Worm (Caenorhabditis elegans) whole organism, L4/young adult: ENCODE data around the gene scpl-4.
A peak's percentile ranks its signal among the peaks of the same experiment; 100 is the strongest.

Source experiments
- W03F9.2 ChIP-seq: fragments of 150-350 bp; optimal IDR thresholded peaks from 2 replicates; lab custom pipeline; 2014; ENCODE audit warnings: missing biosample characterization, missing genetic modification characterization
- dao-5 ChIP-seq: sonication (generic microtip); optimal IDR thresholded peaks from 2 replicates; lab custom pipeline; 2016; ENCODE audit warnings: missing genotype, missing genetic modification characterization, moderate library complexity, missing compliant biosample characterization
- him-1 ChIP-seq: sonication (generic microtip); optimal IDR thresholded peaks from 2 replicates; lab custom pipeline; 2016; ENCODE audit warnings: missing genotype, missing genetic modification reagents, missing genetic modification characterization, missing compliant biosample characterization

The scpl-4 gene

DNA sequence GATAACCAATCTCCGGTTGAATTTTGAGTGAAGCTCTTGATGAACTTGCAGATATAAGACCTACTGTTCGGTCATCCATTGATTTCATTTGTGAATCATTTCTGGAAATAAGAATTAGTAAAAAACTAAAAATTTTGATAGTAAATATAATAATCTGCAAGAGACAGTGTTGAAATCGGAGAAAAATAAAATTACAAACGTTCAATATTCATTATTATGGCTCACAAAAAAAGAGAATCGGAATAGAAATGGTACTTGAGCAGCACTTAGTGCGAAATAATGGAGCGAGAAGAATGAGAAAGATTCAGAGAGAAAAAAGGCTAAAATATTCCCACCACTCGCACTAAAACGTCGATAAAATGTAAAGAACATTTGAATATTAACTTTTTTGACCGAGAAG, 22.6 kb upstream of the scpl-4 start, which contains the start of gene vps-54:
TSS of gene vps-54 (minus strand) at position 101 of the 400 bp plus-strand sequence.
- TF ChIP-seq him-1 (tag; lab: Kevin White, UChicago) (no peak), W03F9.2 (tag; lab: Kevin White, UChicago) (no peak), dao-5 (no peak)

DNA sequence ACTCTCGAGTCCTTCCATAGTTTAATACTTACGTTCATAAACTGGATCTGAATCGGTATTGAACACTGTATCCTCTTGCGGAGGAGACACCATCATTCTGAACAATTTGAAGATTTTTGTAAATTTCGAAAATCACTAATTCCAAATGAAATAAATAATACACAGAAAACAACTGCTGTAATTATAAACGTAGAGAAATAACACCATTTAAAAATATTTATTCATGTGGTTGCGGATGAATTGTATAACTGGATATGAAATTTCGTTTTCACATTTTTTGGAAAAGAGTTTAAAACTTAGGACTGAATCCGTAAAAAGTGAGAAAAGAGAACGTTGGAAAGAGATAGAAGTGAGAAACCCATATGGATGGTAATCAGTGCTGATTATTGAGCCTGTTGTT, 20.7 kb upstream of the scpl-4 start, which contains the start of gene mics-1:
TSS of gene mics-1 (minus strand) at position 101 of the 400 bp plus-strand sequence.
- TF ChIP-seq W03F9.2 (tag; lab: Kevin White, UChicago), result no peak
- TF ChIP-seq dao-5, result no peak
- TF ChIP-seq him-1 (tag; lab: Kevin White, UChicago), result no peak

DNA sequence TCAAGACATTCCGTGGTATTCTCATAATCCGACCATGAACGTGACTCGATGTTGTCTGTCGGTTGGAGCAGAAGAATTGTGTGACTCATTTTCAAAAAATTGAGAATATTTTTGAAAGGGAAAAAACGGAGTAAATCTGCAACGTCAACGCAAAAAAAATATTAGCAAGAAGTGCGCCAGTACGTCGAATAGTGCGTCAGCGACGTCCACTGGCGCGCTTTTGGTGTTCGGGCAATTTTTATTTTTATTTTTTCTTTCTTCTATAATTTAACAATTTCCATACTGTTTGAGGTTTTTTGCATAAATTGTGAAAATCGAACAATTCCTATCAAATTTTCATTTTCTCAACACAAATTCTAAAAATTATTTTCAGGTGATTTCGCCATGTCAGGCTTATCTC, 20.0 kb upstream of the scpl-4 start, which contains the start of the genes erh-1 and lpd-9:
TSS of gene erh-1 (minus strand) at position 204 of the 400 bp plus-strand sequence.
TSS of gene lpd-9 (plus strand) at position 368 of the 400 bp plus-strand sequence.
- TF ChIP-seq W03F9.2 (tag; lab: Kevin White, UChicago) (peak; percentile 76), dao-5 (no peak), him-1 (tag; lab: Kevin White, UChicago) (no peak)

DNA sequence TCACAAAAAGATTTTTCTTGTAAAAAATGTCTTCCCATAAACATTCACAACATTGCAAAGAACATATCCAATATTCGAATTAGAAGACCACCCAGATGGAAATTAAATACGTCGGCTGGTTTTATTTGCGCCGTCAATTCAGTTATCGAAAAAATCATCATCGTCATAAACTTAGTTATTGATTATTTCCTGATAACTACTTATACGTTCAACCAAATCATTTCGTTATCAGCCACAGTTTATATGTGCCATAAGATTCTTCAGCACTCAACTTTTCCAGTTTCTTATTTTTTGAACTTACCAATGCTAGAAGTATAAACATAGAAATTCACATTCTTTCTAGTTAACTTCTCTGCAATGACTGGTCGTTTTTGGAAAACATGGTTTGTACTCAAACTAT, 18.3 kb upstream of the scpl-4 start:
- TF ChIP-seq him-1 (tag; lab: Kevin White, UChicago) (no peak), dao-5 (no peak), W03F9.2 (tag; lab: Kevin White, UChicago) (no peak)

DNA sequence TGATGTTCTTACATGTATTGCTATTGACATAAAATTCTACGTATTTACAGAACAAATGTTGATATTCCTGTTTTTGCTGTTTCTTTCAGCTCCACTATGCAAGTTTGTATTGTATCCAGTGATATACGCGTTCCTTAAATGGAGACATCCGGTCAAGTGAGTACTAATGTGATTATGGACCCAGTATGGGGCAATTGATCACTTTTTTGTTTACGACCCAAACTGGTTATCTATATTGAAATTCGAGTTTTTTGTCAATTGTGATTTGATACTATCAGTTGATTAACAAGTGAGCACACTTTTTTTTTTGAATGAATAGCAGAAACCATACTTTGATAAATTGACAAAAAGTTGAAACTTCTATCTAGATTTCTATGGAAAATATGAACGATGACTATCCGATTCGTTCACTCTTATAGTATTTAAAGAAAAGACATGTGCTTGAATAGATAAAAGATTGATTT, 17.0 kb upstream of the scpl-4 start, which contains the start of gene T21C9.6:
TSS of gene T21C9.6 (plus strand) at position 51 of the 464 bp plus-strand sequence.
- TF ChIP-seq him-1 (tag; lab: Kevin White, UChicago), result no peak
- TF ChIP-seq W03F9.2 (tag; lab: Kevin White, UChicago), result no peak
- TF ChIP-seq dao-5, result no peak

DNA sequence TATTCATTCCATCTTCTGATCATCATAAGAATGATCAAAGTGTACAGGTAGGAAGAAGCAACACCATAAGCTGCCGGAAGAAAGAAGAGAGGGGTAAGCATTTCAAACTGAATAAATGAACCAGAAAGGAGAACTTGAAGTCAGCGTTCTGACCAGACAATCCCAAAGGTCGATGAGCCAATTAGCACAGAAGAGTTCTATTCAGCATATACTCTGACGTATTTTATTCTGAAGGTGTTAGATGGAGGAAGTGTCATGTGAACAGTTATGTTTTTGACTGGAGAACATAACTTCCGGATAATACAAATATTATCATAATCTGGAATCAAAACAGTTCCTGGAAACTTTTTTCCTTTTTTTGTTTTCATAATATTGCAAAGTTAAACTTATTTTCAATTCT, 10.2 kb upstream of the scpl-4 start, which contains the start of gene srg-32:
TSS of gene srg-32 (minus strand) at position 101 of the 400 bp plus-strand sequence.
- TF ChIP-seq him-1 (tag; lab: Kevin White, UChicago), result no peak
- no peak for TF ChIP-seq W03F9.2 (tag; lab: Kevin White, UChicago)
- no peak for TF ChIP-seq dao-5

DNA sequence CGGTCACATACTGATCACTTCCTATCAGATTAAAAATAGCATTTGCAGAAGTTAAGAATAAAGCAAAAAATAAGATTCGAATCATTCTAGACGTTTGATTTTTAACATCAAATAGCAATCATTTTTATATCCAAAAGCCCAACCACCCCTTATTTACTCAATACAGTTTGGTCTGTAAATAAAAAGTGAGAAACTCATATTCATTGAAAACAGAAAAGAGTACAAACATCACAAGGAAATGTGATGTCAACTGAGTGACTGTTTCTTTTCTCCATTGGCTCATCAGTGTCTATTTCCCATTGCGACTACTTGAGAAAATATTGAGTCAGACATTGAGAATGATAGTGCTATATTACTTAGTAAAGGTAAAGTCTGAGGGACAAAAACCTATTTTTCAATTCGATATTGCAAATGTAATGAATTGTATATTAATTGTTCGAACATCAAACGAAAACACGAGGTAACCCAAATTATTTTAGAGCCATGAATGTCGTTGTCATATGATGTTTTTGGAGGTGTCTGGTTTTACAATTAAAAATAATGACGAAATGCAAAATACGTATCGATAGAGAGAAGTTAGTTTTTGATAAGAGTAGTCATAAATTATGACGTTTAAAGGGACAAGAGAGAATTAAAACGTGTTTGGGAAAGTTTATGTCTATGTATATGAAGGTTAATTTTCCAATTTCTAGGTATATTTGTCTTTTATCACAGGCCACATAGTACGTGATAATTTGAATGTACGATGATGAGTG, 9.0 kb upstream of the scpl-4 start, which contains the start of gene ttr-23:
TSS of gene ttr-23 (minus strand) at position 87 of the 755 bp plus-strand sequence.
- no peak for TF ChIP-seq W03F9.2 (tag; lab: Kevin White, UChicago)
- no peak for TF ChIP-seq dao-5

DNA sequence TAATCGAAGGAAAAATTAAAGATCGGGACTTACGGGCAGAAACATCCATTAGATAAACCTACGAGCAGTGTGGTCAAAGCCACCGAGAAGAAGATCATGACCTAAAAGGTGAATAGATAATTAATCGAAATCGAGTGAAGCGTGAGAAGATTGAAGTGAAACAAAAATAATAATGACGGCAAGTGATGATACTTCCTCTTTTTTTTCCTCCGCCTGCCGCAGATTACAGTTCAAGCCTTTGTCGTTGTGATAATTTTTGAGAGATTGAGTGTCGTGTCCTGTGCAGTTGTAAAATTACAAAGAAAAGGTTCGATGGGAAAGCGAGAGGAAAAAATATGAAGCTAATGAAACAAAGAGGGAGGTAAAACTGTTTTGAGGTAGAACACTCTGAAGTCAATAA, 6.4 kb upstream of the scpl-4 start, which contains the start of gene T21C9.9:
TSS of gene T21C9.9 (minus strand) at position 101 of the 400 bp plus-strand sequence.
- TF ChIP-seq dao-5, result no peak
- TF ChIP-seq him-1 (tag; lab: Kevin White, UChicago), result no peak
- no peak for TF ChIP-seq W03F9.2 (tag; lab: Kevin White, UChicago)

DNA sequence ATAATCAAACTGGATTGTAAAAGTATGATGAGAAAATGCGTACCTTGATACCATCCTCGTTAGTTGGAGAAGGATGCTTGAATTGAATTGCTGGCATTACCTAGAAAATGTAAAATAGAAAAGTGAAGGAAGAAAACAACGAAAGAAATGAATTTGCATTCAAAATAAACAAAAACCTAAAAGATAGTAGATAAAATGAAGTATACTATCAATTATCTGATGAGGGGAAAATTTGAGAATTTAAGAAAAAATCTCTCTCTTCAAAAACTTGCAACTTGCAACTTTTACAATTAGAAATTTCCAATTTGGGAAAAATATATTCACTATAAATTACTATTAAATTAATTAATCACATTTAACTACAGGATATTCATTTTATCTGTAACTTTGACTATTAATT, 4.1 kb upstream of the scpl-4 start, which contains the start of gene T21C9.11:
TSS of gene T21C9.11 (minus strand) at position 101 of the 400 bp plus-strand sequence.
- TF ChIP-seq him-1 (tag; lab: Kevin White, UChicago), result no peak

DNA sequence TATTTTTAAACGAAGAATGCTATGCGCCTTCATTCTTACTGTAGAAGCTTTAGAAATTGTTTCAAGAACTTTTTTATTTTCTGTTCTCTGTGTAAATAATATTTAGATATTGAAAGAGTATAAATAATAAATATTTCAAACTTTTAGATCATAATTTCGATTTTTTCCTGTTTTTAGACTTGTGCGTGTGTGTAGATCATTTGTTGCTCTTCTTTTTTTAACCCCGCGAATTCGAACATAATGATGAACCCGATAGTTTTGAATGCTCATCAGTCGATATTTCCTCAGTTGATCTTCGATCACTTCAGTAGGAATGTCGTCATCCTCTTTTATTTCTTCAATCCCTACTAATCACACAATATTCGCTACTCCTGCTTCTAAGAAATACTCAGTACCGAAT, 1.7 kb upstream of the scpl-4 start, which contains the start of gene T21C9.13:
TSS of gene T21C9.13 (plus strand) at position 33 of the 400 bp plus-strand sequence.
- TF ChIP-seq him-1 (tag; lab: Kevin White, UChicago) (no peak), dao-5 (no peak), W03F9.2 (tag; lab: Kevin White, UChicago) (no peak)

DNA sequence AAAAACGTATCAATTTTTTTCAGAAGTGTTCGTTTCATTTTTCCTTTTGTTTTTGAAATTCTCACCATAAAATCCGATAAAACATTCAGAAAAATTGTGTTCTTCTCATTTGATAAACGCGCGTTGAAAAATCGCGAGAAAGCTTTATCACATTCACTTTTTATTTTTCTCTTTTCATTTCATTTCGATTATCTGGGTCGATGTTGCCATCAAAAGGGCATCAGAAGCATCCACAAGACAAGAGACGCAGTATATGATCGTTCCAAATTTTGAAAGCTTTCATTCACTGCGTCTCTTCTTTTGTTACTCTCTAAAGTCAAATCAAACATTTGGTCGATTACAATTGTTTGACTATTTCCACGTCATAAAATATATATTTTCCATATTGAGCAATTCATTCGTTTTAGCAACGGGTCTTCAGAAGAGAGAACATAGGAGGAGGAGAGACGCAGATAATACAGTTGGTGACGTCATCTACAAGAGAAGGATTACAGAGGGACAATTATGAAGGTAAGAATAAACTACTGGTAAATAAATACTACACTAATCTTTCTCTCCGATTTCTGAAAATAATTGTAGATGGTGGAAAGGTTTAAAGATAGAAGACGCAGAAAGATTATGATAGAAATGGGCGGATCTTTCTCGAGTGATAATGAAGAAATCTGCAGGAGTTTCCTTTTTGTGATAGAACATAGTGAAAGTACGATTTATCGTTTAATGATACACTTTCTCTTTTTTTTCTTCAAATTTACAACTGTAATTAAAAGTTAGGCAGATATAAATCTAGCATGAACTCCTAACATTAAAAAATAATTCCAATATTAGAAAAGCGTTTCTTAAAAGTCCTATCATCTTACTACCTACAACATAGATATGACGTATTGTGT, 3.4 kb downstream of the scpl-4 start, which contains the start of gene H27A22.1:
TSS of gene H27A22.1 (plus strand) at position 505 of the 887 bp plus-strand sequence.
- TF ChIP-seq him-1 (tag; lab: Kevin White, UChicago) (no peak), dao-5 (no peak), W03F9.2 (tag; lab: Kevin White, UChicago) (no peak)

DNA sequence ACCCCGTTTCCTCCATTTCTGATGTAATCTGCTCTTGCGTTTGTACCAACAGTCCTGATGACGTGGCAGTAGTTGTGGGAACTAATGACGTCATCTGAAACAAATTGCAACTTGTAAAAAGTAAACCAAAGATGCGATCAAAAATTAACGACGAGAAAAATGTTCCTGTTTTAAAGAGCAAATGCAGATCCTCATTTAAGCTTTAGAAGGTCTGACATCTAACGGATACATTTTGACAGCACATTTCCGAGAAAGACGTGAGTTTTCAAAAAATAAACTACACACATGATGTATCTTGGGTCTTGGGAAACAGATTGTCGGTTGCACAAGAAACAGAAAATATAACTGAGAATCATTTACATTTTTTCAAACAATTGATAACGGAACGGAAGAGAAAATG, 16.6 kb downstream of the scpl-4 start, which contains the start of gene H09F14.1:
TSS of gene H09F14.1 (minus strand) at position 101 of the 400 bp plus-strand sequence.
- TF ChIP-seq him-1 (tag; lab: Kevin White, UChicago) (no peak), dao-5 (no peak), W03F9.2 (tag; lab: Kevin White, UChicago) (no peak)

DNA sequence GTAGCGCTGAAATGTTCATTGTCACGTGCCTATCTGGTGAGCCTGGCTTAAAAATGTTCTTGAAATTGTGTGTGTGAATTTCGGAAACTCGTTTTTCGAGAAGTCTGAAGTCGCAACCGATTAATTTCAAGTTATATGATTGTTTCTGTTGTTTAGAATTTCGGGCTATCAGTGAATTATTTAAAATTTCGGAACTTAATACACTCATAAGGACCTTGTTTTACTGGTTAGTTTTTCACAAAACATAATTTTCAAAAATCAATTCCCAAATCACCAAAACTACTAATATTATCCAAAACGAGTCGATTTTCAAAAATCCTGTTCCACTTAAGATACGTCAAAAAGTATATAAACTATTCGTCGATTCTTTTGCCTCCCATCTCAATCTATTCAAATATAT, 31.6 kb downstream of the scpl-4 start:
- TF ChIP-seq W03F9.2 (tag; lab: Kevin White, UChicago) (no peak), dao-5 (no peak), him-1 (tag; lab: Kevin White, UChicago) (no peak)
